Fruit fly (Drosophila melanogaster): ENCODE measurements around the gene Zw10.

The Zw10 gene

DNA sequence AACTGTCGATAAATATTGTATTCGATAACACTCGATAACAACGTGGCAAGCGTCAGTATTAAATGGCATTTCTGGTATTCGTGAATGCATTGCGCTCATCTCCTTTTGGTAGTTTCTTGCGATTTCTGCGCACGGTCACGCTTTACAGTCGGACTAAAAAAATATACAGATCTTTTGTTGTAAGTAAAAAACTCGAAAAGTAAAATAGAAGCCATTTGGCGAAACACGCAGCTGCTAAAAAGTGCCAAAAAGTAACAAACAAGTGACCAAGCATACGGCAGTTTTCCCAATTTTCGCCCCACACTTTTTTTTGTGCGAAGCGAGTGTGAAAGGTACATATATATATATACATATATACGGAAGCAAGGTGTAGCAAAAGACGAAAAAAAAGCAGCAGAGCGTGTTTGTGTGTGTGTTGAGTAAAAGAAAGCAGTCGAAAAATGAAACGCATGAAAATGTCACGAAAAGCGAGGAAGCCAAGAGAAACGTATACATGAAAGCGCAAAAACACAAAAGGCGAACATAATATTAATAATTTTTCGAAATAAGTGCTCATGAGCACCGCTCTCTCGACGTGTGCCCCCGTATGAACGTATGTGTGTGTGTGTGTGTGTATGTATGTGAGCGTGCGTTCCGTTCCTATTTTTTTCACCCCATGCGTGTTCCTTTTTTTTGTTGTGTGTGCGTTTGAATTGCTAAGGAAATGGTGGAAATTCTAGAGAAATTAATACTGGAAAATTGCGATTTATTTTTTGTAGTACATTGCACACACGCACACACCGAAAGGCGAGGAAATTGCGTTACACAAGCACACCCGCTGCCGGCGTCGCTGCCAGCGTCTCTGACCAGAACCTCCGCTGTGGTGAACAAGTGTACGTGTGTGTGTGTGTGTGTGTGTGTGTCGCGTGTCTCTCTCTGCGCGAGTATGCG, 30.1 kb downstream of the Zw10 start, which contains the start of gene sgg (continued):
- TF ChIP-seq odd (GFP tag; optimal IDR thresholded peaks at IDR 0.05): no peak
- TF ChIP-seq CG2875 (GFP tag; optimal IDR thresholded peaks at IDR 0.05): no peak
- no peak for TF ChIP-seq slbo (GFP tag; IDR thresholded peaks at IDR 0.05)
- peak; percentile 77 for TF ChIP-seq Med (GFP tag)
- peak; percentile 9; the same call in 1 of the 3 replicates for TF ChIP-seq row (GFP tag; IDR thresholded peaks at IDR 0.05)
- TF ChIP-seq HLH4C (GFP tag; IDR thresholded peaks at IDR 0.05; ENCODE audit: partially characterized antibody): no peak; the same call in 2 of the 3 replicates
- no peak; the same call in 1 of the 2 replicates for TF ChIP-seq amos (GFP tag; IDR thresholded peaks at IDR 0.05; ENCODE audit: partially characterized antibody)
- peak; percentile 53 for TF ChIP-seq phol (tag; optimal IDR thresholded peaks at IDR 0.05)
- TF ChIP-seq CG11560 (tag; IDR thresholded peaks at IDR 0.05): peak; percentile 98
- TF ChIP-seq CG17829 (tag; optimal IDR thresholded peaks at IDR 0.05): peak; percentile 6
- no peak for TF ChIP-seq danr (GFP tag; IDR thresholded peaks at IDR 0.05)
- no peak for TF ChIP-seq CG18599 (GFP tag; optimal IDR thresholded peaks at IDR 0.05)
- no peak for TF ChIP-seq Vsx1 (GFP tag; optimal IDR thresholded peaks at IDR 0.05)
- no peak for TF ChIP-seq CG1233 (GFP tag; optimal IDR thresholded peaks at IDR 0.05)
- peak; percentile 42; the same call in 1 of the 2 replicates for TF ChIP-seq Bgb (GFP tag; IDR thresholded peaks at IDR 0.05; ENCODE audit: partially characterized antibody)
- no peak for TF ChIP-seq CoRest (tag; optimal IDR thresholded peaks at IDR 0.05)
- no peak for TF ChIP-seq slp2 (GFP tag; optimal IDR thresholded peaks at IDR 0.05)
- peak; percentile 44 for TF ChIP-seq CG14710 (tag; optimal IDR thresholded peaks at IDR 0.05)
- TF ChIP-seq NC2α (GFP tag; optimal IDR thresholded peaks at IDR 0.05): no peak
- TF ChIP-seq CG9437 (GFP tag; optimal IDR thresholded peaks at IDR 0.05): no peak
- no peak for TF ChIP-seq ham (GFP tag; IDR thresholded peaks at IDR 0.05)
- no peak for TF ChIP-seq Dip3 (GFP tag; optimal IDR thresholded peaks at IDR 0.05)
- no peak for TF ChIP-seq CG12299 (tag; optimal IDR thresholded peaks at IDR 0.05)
- peak in 1 of 2 experiments; percentile 61 for TF ChIP-seq Trl (optimal IDR thresholded peaks at IDR 0.05)
- no peak for TF ChIP-seq Trl (GFP tag; optimal IDR thresholded peaks at IDR 0.05)
- TF ChIP-seq tio (GFP tag; optimal IDR thresholded peaks at IDR 0.05): no peak
- TF ChIP-seq CG6765 (GFP tag; optimal IDR thresholded peaks at IDR 0.05): no peak
- no peak for TF ChIP-seq prd (optimal IDR thresholded peaks at IDR 0.05)
- TF ChIP-seq prd (GFP tag; IDR thresholded peaks at IDR 0.05): no peak
- TF ChIP-seq cas (GFP tag; IDR thresholded peaks at IDR 0.05): no peak
- no peak for TF ChIP-seq BtbVII (GFP tag; optimal IDR thresholded peaks at IDR 0.05)
- TF ChIP-seq CG9797 (GFP tag; optimal IDR thresholded peaks at IDR 0.05): peak; percentile 91
- peak; percentile 25 for TF ChIP-seq CG8924 (tag; optimal IDR thresholded peaks at IDR 0.05)
- no peak for TF ChIP-seq dmrt11E (tag; optimal IDR thresholded peaks at IDR 0.05)
- TF ChIP-seq ara (GFP tag; IDR thresholded peaks at IDR 0.05): peak; percentile 20; the same call in 1 of the 2 replicates
- no peak for TF ChIP-seq Atf3 (GFP tag; optimal IDR thresholded peaks at IDR 0.05)
- TF ChIP-seq B-H1 (GFP tag; IDR thresholded peaks at IDR 0.05): no peak
- no peak for TF ChIP-seq salm (tag; optimal IDR thresholded peaks at IDR 0.05)
- no peak for TF ChIP-seq Blimp-1 (GFP tag; optimal IDR thresholded peaks at IDR 0.05)
- TF ChIP-seq inv (GFP tag; IDR thresholded peaks at IDR 0.05; ENCODE audit: partially characterized antibody): no peak
- TF ChIP-seq Chrac-16 (GFP tag; optimal IDR thresholded peaks at IDR 0.05): no peak
- TF ChIP-seq kay (GFP tag; optimal IDR thresholded peaks at IDR 0.05): no peak
- TF ChIP-seq Sin3A (optimal IDR thresholded peaks at IDR 0.05): peak; percentile 12
- TF ChIP-seq CG13123 (GFP tag; optimal IDR thresholded peaks at IDR 0.05): no peak
- peak; percentile 9 for TF ChIP-seq HLHmδ (GFP tag; optimal IDR thresholded peaks at IDR 0.05)
- TF ChIP-seq shn (GFP tag; optimal IDR thresholded peaks at IDR 0.05): no peak
- no peak for TF ChIP-seq grn (GFP tag; optimal IDR thresholded peaks at IDR 0.05)
- TF ChIP-seq CG11696 (GFP tag; IDR thresholded peaks at IDR 0.05): no peak
